Worm (Caenorhabditis elegans) whole organism, late embryonic: ENCODE results near the gene srbc-57.

Source experiments
- C08G9.2 ChIP-seq: sonication (generic microtip); optimal IDR thresholded peaks from 2 replicates; lab custom pipeline; 2016; ENCODE audit warnings: mild to moderate bottlenecking, missing genetic modification characterization, moderate library complexity, missing compliant biosample characterization
- C38D4.7 ChIP-seq: fragments of 200-800 bp; sonication (Bioruptor generic); optimal IDR thresholded peaks from 2 replicates; lab custom pipeline; 2018; ENCODE audit warnings: mild to moderate bottlenecking, missing genetic modification characterization, moderate library complexity, missing compliant biosample characterization
- K09A11.1 ChIP-seq: sonication (generic microtip); optimal IDR thresholded peaks from 2 replicates; lab custom pipeline; 2017; ENCODE audit warnings: antibody characterized with exemption, mild to moderate bottlenecking, missing genetic modification characterization, missing compliant biosample characterization; ENCODE audit not compliant: insufficient read depth
- ahr-1 ChIP-seq: sonication (generic microtip); optimal IDR thresholded peaks from 2 replicates; lab custom pipeline; 2016; ENCODE audit warnings: missing genetic modification characterization, missing compliant biosample characterization
- ama-1 ChIP-seq: fragments of 150-350 bp; optimal IDR thresholded peaks from 2 replicates; lab custom pipeline; 2014
- ceh-2 ChIP-seq: sonication (generic microtip); optimal IDR thresholded peaks from 2 replicates; lab custom pipeline; 2016; ENCODE audit warnings: missing genotype, missing genetic modification characterization, missing compliant biosample characterization
- ceh-31 ChIP-seq: sonication (generic microtip); optimal IDR thresholded peaks from 2 replicates; lab custom pipeline; 2016; ENCODE audit warnings: missing genetic modification characterization, missing compliant biosample characterization
- dve-1 ChIP-seq: sonication (generic microtip); optimal IDR thresholded peaks from 2 replicates; lab custom pipeline; 2017; ENCODE audit warnings: antibody characterized with exemption, mild to moderate bottlenecking, missing genetic modification characterization, missing compliant biosample characterization
- elt-2 ChIP-seq: sonication (generic microtip); optimal IDR thresholded peaks from 2 replicates; lab custom pipeline; 2016; ENCODE audit warnings: missing genetic modification reagents, missing genetic modification characterization, missing compliant biosample characterization
- ets-4 ChIP-seq: sonication (generic microtip); optimal IDR thresholded peaks from 2 replicates; lab custom pipeline; 2016; ENCODE audit warnings: missing genetic modification characterization, missing compliant biosample characterization
- eyg-1 ChIP-seq: sonication (generic microtip); optimal IDR thresholded peaks from 2 replicates; lab custom pipeline; 2016; ENCODE audit warnings: missing genotype, missing genetic modification characterization, missing compliant biosample characterization
- gmeb-2 ChIP-seq: sonication (generic microtip); optimal IDR thresholded peaks from 2 replicates; lab custom pipeline; 2016; ENCODE audit warnings: missing genetic modification characterization, inconsistent platforms, missing compliant biosample characterization
- hlh-15 ChIP-seq: sonication (generic microtip); optimal IDR thresholded peaks from 2 replicates; lab custom pipeline; 2016; ENCODE audit warnings: missing genetic modification characterization, missing compliant biosample characterization
- hlh-30 ChIP-seq: sonication (generic microtip); optimal IDR thresholded peaks from 2 replicates; lab custom pipeline; 2017; ENCODE audit warnings: antibody characterized with exemption, missing genetic modification characterization, missing compliant biosample characterization; ENCODE audit not compliant: insufficient read depth
- mec-3 ChIP-seq: sonication (generic microtip); optimal IDR thresholded peaks from 2 replicates; lab custom pipeline; 2016; ENCODE audit warnings: borderline replicate concordance, missing genetic modification characterization, missing compliant biosample characterization
- odd-2 ChIP-seq: sonication (generic microtip); optimal IDR thresholded peaks from 2 replicates; lab custom pipeline; 2017; ENCODE audit warnings: antibody characterized with exemption, mild to moderate bottlenecking, missing genetic modification characterization, missing compliant biosample characterization
- pat-9 ChIP-seq: fragments of 200-800 bp; sonication (Bioruptor generic); optimal IDR thresholded peaks from 2 replicates; lab custom pipeline; 2018; ENCODE audit warnings: mild to moderate bottlenecking, missing genetic modification characterization, moderate library complexity, missing compliant biosample characterization
- pha-4 ChIP-seq: fragments of 150-350 bp; optimal IDR thresholded peaks from 2 replicates; lab custom pipeline; 2018; ENCODE audit warnings: missing biosample characterization, missing genetic modification reagents, missing genetic modification characterization
- ref-2 ChIP-seq: sonication (generic microtip); optimal IDR thresholded peaks from 2 replicates; lab custom pipeline; 2016; ENCODE audit warnings: missing genetic modification characterization, missing compliant biosample characterization
- rnt-1 ChIP-seq: sonication (generic microtip); optimal IDR thresholded peaks from 2 replicates; lab custom pipeline; 2016; ENCODE audit warnings: missing genetic modification characterization, missing compliant biosample characterization
- syd-9 ChIP-seq: sonication (generic microtip); optimal IDR thresholded peaks from 2 replicates; lab custom pipeline; 2016; ENCODE audit warnings: mild to moderate bottlenecking, missing genetic modification characterization, moderate library complexity, missing compliant biosample characterization
- ttx-3 ChIP-seq: sonication (generic microtip); optimal IDR thresholded peaks from 2 replicates; lab custom pipeline; 2016; ENCODE audit warnings: missing genetic modification reagents, missing genetic modification characterization, missing compliant biosample characterization
- unc-55 ChIP-seq: sonication (generic microtip); optimal IDR thresholded peaks from 2 replicates; lab custom pipeline; 2017; ENCODE audit warnings: missing biosample characterization, missing genetic modification reagents, missing genetic modification characterization
- unc-86 ChIP-seq: sonication (generic microtip); optimal IDR thresholded peaks from 2 replicates; lab custom pipeline; 2016; ENCODE audit warnings: missing genetic modification characterization, missing compliant biosample characterization

srbc-57 gene

ce11 chrV:422133-422532, 46.2 kb downstream of the srbc-57 start, which contains the start of gene dod-20:
Gene dod-20 (plus strand): TSS chrV:422433.
- no peak for TF ChIP-seq mec-3 (tag; lab: Kevin White, UChicago)
- no peak for TF ChIP-seq ref-2
- no peak for TF ChIP-seq gmeb-2 (tag; lab: Kevin White, UChicago)
- TF ChIP-seq ets-4 (tag; lab: Kevin White, UChicago) = no peak
- TF ChIP-seq rnt-1 = no peak

DNA sequence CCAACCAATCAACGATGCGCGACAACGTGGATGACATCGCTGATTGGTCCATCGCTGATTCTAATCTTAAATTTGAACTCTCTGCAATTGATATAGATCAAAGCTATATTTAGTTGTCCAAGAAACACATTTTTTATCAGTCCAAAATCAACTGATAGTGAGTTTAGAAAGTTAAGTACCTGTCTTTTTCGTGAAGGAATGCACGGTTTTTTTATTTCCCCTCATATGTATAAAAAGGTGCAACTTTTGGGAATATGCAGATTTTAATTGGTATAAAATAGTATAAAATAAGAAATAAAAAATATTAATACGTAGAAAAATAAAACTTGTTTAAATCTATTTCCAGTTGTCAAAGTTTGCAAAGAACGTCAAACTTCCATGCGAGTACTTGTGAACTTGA, 49.9 kb downstream of the srbc-57 start, which contains the start of gene Y39D8A.1:
Y39D8A.1 (plus strand) TSS at position 301 of the 400 bp plus-strand sequence.
- TF ChIP-seq odd-2 (tag; lab: Kevin White, UChicago) = no peak
- TF ChIP-seq elt-2 = no peak
- no peak for TF ChIP-seq syd-9 (tag; lab: Kevin White, UChicago)
- no peak for TF ChIP-seq mec-3 (tag; lab: Kevin White, UChicago)
- TF ChIP-seq C08G9.2 (tag; lab: Kevin White, UChicago) = no peak
- TF ChIP-seq dve-1 = no peak
- no peak for TF ChIP-seq eyg-1 (tag; lab: Kevin White, UChicago)
- TF ChIP-seq hlh-30 (tag; lab: Kevin White, UChicago) = no peak
- no peak for TF ChIP-seq C38D4.7 (GFP tag; lab: Kevin White, UChicago)
- no peak for TF ChIP-seq unc-86

DNA sequence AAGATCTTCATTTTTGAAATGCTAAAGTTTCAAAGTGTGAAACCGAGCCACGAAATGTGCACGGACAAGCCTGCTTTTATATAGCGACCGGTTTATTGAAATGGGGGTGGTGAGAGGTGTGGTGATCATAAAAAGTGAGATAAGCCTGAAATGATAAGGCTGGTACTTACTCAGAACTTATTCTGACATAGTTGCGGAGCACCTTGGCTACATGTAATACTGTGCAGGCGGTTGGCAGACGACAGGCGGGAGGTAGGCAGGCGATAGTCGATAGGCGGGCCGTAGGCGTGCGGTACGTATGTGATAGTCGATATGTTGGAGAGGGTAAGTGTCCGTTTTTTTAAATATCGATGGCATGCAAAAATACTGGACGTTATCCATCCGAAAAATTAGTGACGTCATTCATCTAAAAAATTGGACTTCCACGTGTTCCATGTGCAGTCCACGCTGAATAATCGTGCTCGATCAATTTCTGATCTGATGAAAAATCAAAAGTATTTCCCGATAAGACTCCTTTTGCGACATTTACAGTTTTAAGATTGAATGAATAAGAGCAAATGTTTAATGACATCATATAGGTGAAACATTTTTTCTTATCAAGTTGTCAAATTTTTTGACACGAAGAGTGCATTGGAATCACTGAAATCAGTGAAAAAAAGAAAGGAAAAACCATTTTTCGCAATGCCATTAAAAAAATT, 50.6 kb downstream of the srbc-57 start, which contains the start of gene irg-8:
irg-8 (minus strand) TSS at position 51 of the 698 bp plus-strand sequence.
- TF ChIP-seq rnt-1 = no peak
- no peak for TF ChIP-seq unc-86
- no peak for TF ChIP-seq ahr-1 (tag; lab: Kevin White, UChicago)
- TF ChIP-seq pat-9 = no peak
- no peak for TF ChIP-seq mec-3 (tag; lab: Kevin White, UChicago)
- no peak for TF ChIP-seq gmeb-2 (tag; lab: Kevin White, UChicago)
- no peak for TF ChIP-seq pha-4 (tag; lab: Kevin White, UChicago)
- no peak for TF ChIP-seq unc-55
- TF ChIP-seq C08G9.2 (tag; lab: Kevin White, UChicago) = no peak
- no peak for TF ChIP-seq ttx-3 (tag; lab: Kevin White, UChicago)
- no peak for TF ChIP-seq ceh-31
- TF ChIP-seq ref-2 = no peak
- no peak for TF ChIP-seq hlh-15
- TF ChIP-seq ceh-2 (tag; lab: Kevin White, UChicago) = no peak
- TF ChIP-seq ama-1 (lab: Kevin White, UChicago) = no peak
- no peak for TF ChIP-seq K09A11.1
